Fruit fly (Drosophila melanogaster): ENCODE results near the gene mtgo.

mtgo gene

dm6 chr2L:16502898-16503551, 41.8 kb upstream of the mtgo start (continued):
- TF ChIP-seq acj6 (GFP tag; optimal IDR thresholded peaks at IDR 0.05) (peak; percentile 59), Ets21C (GFP tag; optimal IDR thresholded peaks at IDR 0.05) (no peak), net (GFP tag; optimal IDR thresholded peaks at IDR 0.05) (peak; percentile 59), Met (GFP tag; optimal IDR thresholded peaks at IDR 0.05) (peak; percentile 48), CG32006 (GFP tag; optimal IDR thresholded peaks at IDR 0.05) (peak; percentile 86), Eip93F (GFP tag; optimal IDR thresholded peaks at IDR 0.05) (no peak), CG6854 (GFP tag; optimal IDR thresholded peaks at IDR 0.05) (no peak), spab (GFP tag; optimal IDR thresholded peaks at IDR 0.05) (peak; percentile 53), pdm3 (GFP tag; optimal IDR thresholded peaks at IDR 0.05) (peak; percentile 53), CG6276 (GFP tag; optimal IDR thresholded peaks at IDR 0.05) (peak; percentile 70), CG34406 (GFP tag; optimal IDR thresholded peaks at IDR 0.05) (peak; percentile 64), Sox15 (GFP tag; optimal IDR thresholded peaks at IDR 0.05) (peak; percentile 36), Eip75B (GFP tag; optimal IDR thresholded peaks at IDR 0.05) (peak; percentile 58), CG6808 (GFP tag; optimal IDR thresholded peaks at IDR 0.05) (peak; percentile 60), CG6792 (GFP tag; optimal IDR thresholded peaks at IDR 0.05) (peak; percentile 52), Blimp-1 (GFP tag; optimal IDR thresholded peaks at IDR 0.05) (no peak), Hr38 (GFP tag; optimal IDR thresholded peaks at IDR 0.05) (no peak), esn (GFP tag; optimal IDR thresholded peaks at IDR 0.05) (peak; percentile 51), fkh (GFP tag; optimal IDR thresholded peaks at IDR 0.05) (no peak), dsx (GFP tag; optimal IDR thresholded peaks at IDR 0.05; ENCODE audit: poor library complexity, severe bottlenecking) (peak; percentile 2), cyc (GFP tag; optimal IDR thresholded peaks at IDR 0.05) (peak; percentile 14), CG11294 (GFP tag; IDR thresholded peaks at IDR 0.05) (no peak), svp (GFP tag) (peak; percentile 95), dac (GFP tag; optimal IDR thresholded peaks at IDR 0.05) (no peak), CG6163 (GFP tag; IDR thresholded peaks at IDR 0.05) (no peak; the same call in 2 of the 3 replicates), CG8119 (GFP tag; IDR thresholded peaks at IDR 0.05) (peak; percentile 72), CG8632 (GFP tag; optimal IDR thresholded peaks at IDR 0.05) (peak; percentile 50)

dm6 chr2L:16507197-16507596, 37.6 kb upstream of the mtgo start:
- TF ChIP-seq svp (GFP tag) = peak; percentile 80
- no peak for TF ChIP-seq achi (GFP tag; optimal IDR thresholded peaks at IDR 0.05)

dm6 chr2L:16507682-16508269, 37.0 kb upstream of the mtgo start:
- TF ChIP-seq CG3919 (GFP tag; optimal IDR thresholded peaks at IDR 0.05) = no peak
- TF ChIP-seq Eip78C (GFP tag) = peak; percentile 55
- TF ChIP-seq CG3032 (tag; optimal IDR thresholded peaks at IDR 0.05) = peak; percentile 4

dm6 chr2L:16511277-16511678, 33.5 kb upstream of the mtgo start:
- TF ChIP-seq Gug (GFP tag; IDR thresholded peaks at IDR 0.05) = peak; percentile 15; the same call in 1 of the 2 replicates
- TF ChIP-seq CG6808 (GFP tag; optimal IDR thresholded peaks at IDR 0.05) = peak; percentile 51
- TF ChIP-seq CG3919 (GFP tag; optimal IDR thresholded peaks at IDR 0.05) = no peak
- peak; percentile 29; the same call in 2 of the 3 replicates for TF ChIP-seq CG8119 (GFP tag; IDR thresholded peaks at IDR 0.05)
- TF ChIP-seq CG11762 (GFP tag; optimal IDR thresholded peaks at IDR 0.05; ENCODE audit: insufficient read depth) = no peak
- TF ChIP-seq fkh (GFP tag; optimal IDR thresholded peaks at IDR 0.05) = no peak
- peak; percentile 15 for TF ChIP-seq Eip78C (GFP tag)
- peak; percentile 35 for TF ChIP-seq CG16779 (tag; optimal IDR thresholded peaks at IDR 0.05)
- no peak for TF ChIP-seq Sox14 (GFP tag; optimal IDR thresholded peaks at IDR 0.05)
- TF ChIP-seq CG9139 (GFP tag; optimal IDR thresholded peaks at IDR 0.05) = peak; percentile 10
- TF ChIP-seq CG6276 (GFP tag; optimal IDR thresholded peaks at IDR 0.05) = peak; percentile 69
- TF ChIP-seq spab (GFP tag; optimal IDR thresholded peaks at IDR 0.05) = peak; percentile 26
- no peak for TF ChIP-seq acj6 (GFP tag; optimal IDR thresholded peaks at IDR 0.05)
- TF ChIP-seq CG6163 (GFP tag; IDR thresholded peaks at IDR 0.05) = peak; percentile 47; the same call in 2 of the 3 replicates
- TF ChIP-seq topi (GFP tag; optimal IDR thresholded peaks at IDR 0.05) = no peak
- no peak for TF ChIP-seq salr (GFP tag; optimal IDR thresholded peaks at IDR 0.05)
- TF ChIP-seq fd85E (GFP tag; optimal IDR thresholded peaks at IDR 0.05) = no peak
- TF ChIP-seq net (GFP tag; optimal IDR thresholded peaks at IDR 0.05) = peak; percentile 25
- 0 out of 3 replicates have a peak, but pooled peaks have one; percentile 22 for TF ChIP-seq eg (GFP tag; IDR thresholded peaks at IDR 0.05)
- peak; percentile 4 for TF ChIP-seq Hr4 (GFP tag; optimal IDR thresholded peaks at IDR 0.05)
- peak; percentile 47 for TF ChIP-seq svp (GFP tag)
- TF ChIP-seq CG15336 (GFP tag; IDR thresholded peaks at IDR 0.05) = 0 out of 2 replicates have a peak, but pooled peaks have one; percentile 25
- peak; percentile 58 to 61 for TF ChIP-seq ss (GFP tag; optimal IDR thresholded peaks at IDR 0.05)

Measured in whole organism, prepupa.